Worm (Caenorhabditis elegans): ENCODE data around the gene R02F2.4.

DNA sequence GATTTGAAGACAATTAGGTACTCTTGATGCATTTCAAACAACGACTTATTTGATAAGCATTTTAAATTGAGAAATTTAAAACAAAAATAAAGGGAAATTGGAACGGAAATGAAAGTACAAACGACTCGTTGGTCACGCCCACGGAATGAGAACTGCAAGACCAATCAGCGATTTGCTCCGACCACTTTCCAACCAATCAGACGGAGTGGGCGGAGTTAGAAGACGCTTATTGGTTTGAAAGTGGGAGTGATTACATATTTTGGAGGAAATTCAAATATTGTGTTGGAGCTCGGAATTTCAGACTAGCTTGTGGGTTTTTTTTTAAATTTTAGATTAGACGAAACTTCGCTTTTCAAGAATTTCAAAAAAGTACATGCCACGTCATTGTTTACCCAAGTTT lies 15.0 kb upstream of the R02F2.4 start:
- no peak for TF ChIP-seq him-1 (tag; optimal IDR thresholded peaks at IDR 0.05)
- TF ChIP-seq W03F9.2 (tag; optimal IDR thresholded peaks at IDR 0.05) = no peak
